Fruit fly (Drosophila melanogaster) Kc167 (cell line): ENCODE results near the gene Sec24CD.

ENCODE experiments used
- Myc ChIP-seq: fragments of >200 bp; optimal IDR thresholded peaks from 2 replicates; lab custom pipeline; 2017; ENCODE audit warnings: missing external identifiers
- Sin3A ChIP-seq: fragments of >200 bp; optimal IDR thresholded peaks from 2 replicates; lab custom pipeline; 2018; ENCODE audit warnings: missing external identifiers
- h ChIP-seq: fragments of >200 bp; optimal IDR thresholded peaks from 3 replicates; lab custom pipeline; 2018; ENCODE audit warnings: missing external identifiers
- insv ChIP-seq: fragments of >200 bp; optimal IDR thresholded peaks from 3 replicates; lab custom pipeline; 2018; ENCODE audit warnings: missing external identifiers
- psq ChIP-seq: fragments of >200 bp; optimal IDR thresholded peaks from 2 replicates; lab custom pipeline; 2017; ENCODE audit warnings: missing external identifiers
- ttk ChIP-seq: sonication (Bioruptor generic); optimal IDR thresholded peaks from 2 replicates; lab custom pipeline; 2017; ENCODE audit warnings: missing external identifiers

- no peak for TF ChIP-seq insv (lab: Kevin White, UChicago)
- no peak for TF ChIP-seq h (lab: Kevin White, UChicago)
- TF ChIP-seq Sin3A (lab: Kevin White, UChicago), result no peak
- TF ChIP-seq Myc (lab: Kevin White, UChicago), result no peak
- TF ChIP-seq psq (lab: Kevin White, UChicago), result no peak
- no peak for TF ChIP-seq ttk (lab: Kevin White, UChicago)
These were observed 36.3 kb downstream of the Sec24CD start for dm6 chr2L:2200136-2201036.
